Fruit fly (Drosophila melanogaster) whole organism: ENCODE measurements around the gene CycG.

ENCODE experiments used
- CG8478 ChIP-seq: fragments of >200 bp; optimal IDR thresholded peaks from 2 replicates; lab custom pipeline; 2018; ENCODE audit warnings: inconsistent platforms
- Dll ChIP-seq: fragments of >200 bp; optimal IDR thresholded peaks from 2 replicates; lab custom pipeline; 2017
- EcR ChIP-seq, 2 experiments: fragments of >200 bp; optimal IDR thresholded peaks; 2 replicates each; lab custom pipeline; 2017; ENCODE audit warnings: missing biosample characterization in 2 of 2, missing genetic modification characterization in 2 of 2, missing genetic modification reagents in 2 of 2
- pan ChIP-seq: fragments of >200 bp; optimal IDR thresholded peaks from 2 replicates; lab custom pipeline; 2017
- psq ChIP-seq: fragments of >200 bp; optimal IDR thresholded peaks from 2 replicates; lab custom pipeline; 2017
- usp ChIP-seq: fragments of >200 bp; optimal IDR thresholded peaks from 2 replicates; lab custom pipeline; 2017; ENCODE audit warnings: missing biosample characterization, missing genetic modification characterization, mixed read lengths

Gene CycG

dm6 chr3R:31609413-31610054 is 2.9 kb downstream of the CycG start:
- TF ChIP-seq pan (lab: Kevin White, UChicago), result no peak
- TF ChIP-seq Dll (lab: Kevin White, UChicago), result no peak
- no peak for TF ChIP-seq psq
- TF ChIP-seq usp (GFP tag; lab: Kevin White, UChicago), result no peak
- no peak for TF ChIP-seq EcR (GFP tag; optimal IDR thresholded peaks at IDR 0.05; lab: Kevin White, UChicago)
- no peak for TF ChIP-seq CG8478 (lab: Kevin White, UChicago)

dm6 chr3R:31608438-31609188 is 3.9 kb downstream of the CycG start:
- TF ChIP-seq CG8478 (lab: Kevin White, UChicago), result peak; percentile 46
- TF ChIP-seq psq, result no peak

dm6 chr3R:31608030-31608429 is 4.4 kb downstream of the CycG start:
- TF ChIP-seq EcR (GFP tag; optimal IDR thresholded peaks at IDR 0.05; lab: Kevin White, UChicago) (no peak), Dll (lab: Kevin White, UChicago) (no peak), psq (no peak), usp (GFP tag; lab: Kevin White, UChicago) (no peak), CG8478 (lab: Kevin White, UChicago) (no peak)

- TF ChIP-seq psq, result no peak
- TF ChIP-seq usp (GFP tag; lab: Kevin White, UChicago), result no peak
- no peak for TF ChIP-seq pan (lab: Kevin White, UChicago)
- no peak for TF ChIP-seq Dll (lab: Kevin White, UChicago)
- no peak for TF ChIP-seq CG8478 (lab: Kevin White, UChicago)
- TF ChIP-seq EcR (GFP tag; optimal IDR thresholded peaks at IDR 0.05; lab: Kevin White, UChicago), result no peak
Observed at dm6 chr3R:31607287-31607849, 5.1 kb downstream of the CycG start.

- no peak for TF ChIP-seq CG8478 (lab: Kevin White, UChicago)
- no peak for TF ChIP-seq usp (GFP tag; lab: Kevin White, UChicago)
- TF ChIP-seq Dll (lab: Kevin White, UChicago), result no peak
- no peak for TF ChIP-seq EcR (GFP tag; optimal IDR thresholded peaks at IDR 0.05; lab: Kevin White, UChicago)
- TF ChIP-seq psq, result no peak
Observed at dm6 chr3R:31606242-31607143, 6.0 kb downstream of the CycG start.

dm6 chr3R:31605790-31606189 is 6.7 kb downstream of the CycG start:
- TF ChIP-seq usp (GFP tag; lab: Kevin White, UChicago) (no peak), CG8478 (lab: Kevin White, UChicago) (no peak), Dll (lab: Kevin White, UChicago) (no peak), psq (no peak), pan (lab: Kevin White, UChicago) (no peak), EcR (GFP tag; optimal IDR thresholded peaks at IDR 0.05; lab: Kevin White, UChicago) (no peak)

- TF ChIP-seq EcR (GFP tag; optimal IDR thresholded peaks at IDR 0.05; lab: Kevin White, UChicago) (no peak), Dll (lab: Kevin White, UChicago) (no peak), CG8478 (lab: Kevin White, UChicago) (no peak), pan (lab: Kevin White, UChicago) (no peak), psq (no peak), usp (GFP tag; lab: Kevin White, UChicago) (no peak)
Observed at dm6 chr3R:31605117-31605432, 7.4 kb downstream of the CycG start.

- no peak for TF ChIP-seq psq
- TF ChIP-seq usp (GFP tag; lab: Kevin White, UChicago), result no peak
- no peak for TF ChIP-seq Dll (lab: Kevin White, UChicago)
- TF ChIP-seq CG8478 (lab: Kevin White, UChicago), result no peak
- no peak for TF ChIP-seq pan (lab: Kevin White, UChicago)
- no peak for TF ChIP-seq EcR (GFP tag; optimal IDR thresholded peaks at IDR 0.05; lab: Kevin White, UChicago)
Observed at dm6 chr3R:31604409-31605116, 7.9 kb downstream of the CycG start.

- TF ChIP-seq psq (no peak), Dll (lab: Kevin White, UChicago) (no peak), pan (lab: Kevin White, UChicago) (no peak), EcR (GFP tag; optimal IDR thresholded peaks at IDR 0.05; lab: Kevin White, UChicago) (no peak), CG8478 (lab: Kevin White, UChicago) (no peak), usp (GFP tag; lab: Kevin White, UChicago) (no peak)
Observed at dm6 chr3R:31603655-31604054, 8.8 kb downstream of the CycG start.

- TF ChIP-seq usp (GFP tag; lab: Kevin White, UChicago), result no peak
- no peak for TF ChIP-seq EcR (GFP tag; optimal IDR thresholded peaks at IDR 0.05; lab: Kevin White, UChicago)
Observed at dm6 chr3R:31603246-31603645, 9.2 kb downstream of the CycG start.
